Worm (Caenorhabditis elegans) whole organism, late embryonic: ENCODE data around the gene glt-1.

ENCODE experiments used
- ceh-31 ChIP-seq: sonication (generic microtip); optimal IDR thresholded peaks from 2 replicates; lab custom pipeline; 2016; ENCODE audit warnings: missing genetic modification characterization, missing compliant biosample characterization
- dmd-4 ChIP-seq: sonication (generic microtip); optimal IDR thresholded peaks from 2 replicates; lab custom pipeline; 2016; ENCODE audit warnings: borderline replicate concordance, missing genetic modification characterization, missing compliant biosample characterization
- dve-1 ChIP-seq: sonication (generic microtip); optimal IDR thresholded peaks from 2 replicates; lab custom pipeline; 2017; ENCODE audit warnings: antibody characterized with exemption, mild to moderate bottlenecking, missing genetic modification characterization, missing compliant biosample characterization
- ets-4 ChIP-seq: sonication (generic microtip); optimal IDR thresholded peaks from 2 replicates; lab custom pipeline; 2016; ENCODE audit warnings: missing genetic modification characterization, missing compliant biosample characterization
- fkh-10 ChIP-seq: fragments of 150-350 bp; optimal IDR thresholded peaks from 2 replicates; lab custom pipeline; 2014; ENCODE audit warnings: missing biosample characterization, missing genetic modification reagents, missing genetic modification characterization
- hlh-13 ChIP-seq: fragments of 200-800 bp; sonication (Bioruptor generic); optimal IDR thresholded peaks from 2 replicates; lab custom pipeline; 2018; ENCODE audit warnings: mild to moderate bottlenecking, missing genetic modification characterization, missing compliant biosample characterization
- lin-11 ChIP-seq: fragments of 200-800 bp; sonication (Bioruptor generic); optimal IDR thresholded peaks from 2 replicates; lab custom pipeline; 2018; ENCODE audit warnings: mild to moderate bottlenecking, missing genetic modification characterization, missing compliant biosample characterization
- pha-2 ChIP-seq: sonication (generic microtip); optimal IDR thresholded peaks from 2 replicates; lab custom pipeline; 2017; ENCODE audit warnings: mild to moderate bottlenecking, missing genetic modification characterization, missing compliant biosample characterization
- pqm-1 ChIP-seq: sonication (generic microtip); optimal IDR thresholded peaks from 2 replicates; lab custom pipeline; 2016; ENCODE audit warnings: missing genetic modification characterization, missing compliant biosample characterization
- unc-86 ChIP-seq: sonication (generic microtip); optimal IDR thresholded peaks from 2 replicates; lab custom pipeline; 2016; ENCODE audit warnings: missing genetic modification characterization, missing compliant biosample characterization

ce11 chrX:3513715-3514114 lies 17.9 kb downstream of the glt-1 start:
- TF ChIP-seq ets-4 (tag; lab: Kevin White, UChicago) (no peak), unc-86 (tag; lab: Kevin White, UChicago) (no peak), fkh-10 (GFP tag; lab: Kevin White, UChicago) (no peak), dve-1 (tag; lab: Kevin White, UChicago) (no peak), pqm-1 (tag; lab: Kevin White, UChicago) (no peak), hlh-13 (GFP tag; lab: Kevin White, UChicago) (no peak), dmd-4 (tag; lab: Kevin White, UChicago) (no peak), lin-11 (tag; lab: Kevin White, UChicago) (no peak), ceh-31 (tag; lab: Kevin White, UChicago) (no peak), pha-2 (tag; lab: Kevin White, UChicago) (no peak)
